Fruit fly (Drosophila melanogaster) Kc167 (cell line): ENCODE results near the gene Keap1.

Experiments used
- Myc ChIP-seq: fragments of >200 bp; optimal IDR thresholded peaks from 2 replicates; lab custom pipeline; 2017; ENCODE audit warnings: missing external identifiers
- Sin3A ChIP-seq: fragments of >200 bp; optimal IDR thresholded peaks from 2 replicates; lab custom pipeline; 2018; ENCODE audit warnings: missing external identifiers
- h ChIP-seq: fragments of >200 bp; optimal IDR thresholded peaks from 3 replicates; lab custom pipeline; 2018; ENCODE audit warnings: missing external identifiers
- insv ChIP-seq: fragments of >200 bp; optimal IDR thresholded peaks from 3 replicates; lab custom pipeline; 2018; ENCODE audit warnings: missing external identifiers
- psq ChIP-seq: fragments of >200 bp; optimal IDR thresholded peaks from 2 replicates; lab custom pipeline; 2017; ENCODE audit warnings: missing external identifiers
- ttk ChIP-seq: sonication (Bioruptor generic); optimal IDR thresholded peaks from 2 replicates; lab custom pipeline; 2017; ENCODE audit warnings: missing external identifiers

Gene Keap1

DNA sequence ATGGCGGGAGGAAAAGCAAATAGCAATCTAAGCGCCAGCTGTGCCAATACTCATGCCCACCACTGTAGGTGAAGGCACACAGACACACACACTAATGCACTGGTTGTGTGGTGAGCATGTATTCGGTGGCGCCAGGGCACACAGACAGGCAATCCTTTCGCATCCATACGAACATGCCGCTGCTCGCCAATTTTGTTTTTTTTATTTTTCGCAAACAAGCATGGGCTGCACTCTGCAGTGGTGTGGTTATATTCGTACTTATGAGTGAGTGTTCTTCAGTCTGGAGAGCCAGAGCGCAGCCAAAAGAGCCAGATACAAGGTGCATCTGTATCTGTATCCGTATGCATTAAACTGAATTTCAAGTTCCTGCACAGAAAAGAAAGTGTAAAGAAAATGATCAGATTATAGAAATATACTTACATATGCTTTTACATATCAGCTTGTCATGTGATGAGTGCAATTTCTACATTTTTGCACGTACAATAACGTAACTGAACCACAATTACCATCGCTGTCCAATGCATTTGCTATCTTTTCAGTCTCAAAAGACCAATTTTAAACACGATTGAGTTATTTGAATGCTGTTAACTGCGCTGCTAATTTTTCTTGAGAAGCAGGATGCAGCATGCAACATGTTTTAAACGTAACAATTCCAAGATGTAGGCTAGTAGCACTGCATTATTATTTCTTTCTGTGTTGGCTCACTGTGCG, 20.5 kb downstream of the Keap1 start:
- TF ChIP-seq ttk (lab: Kevin White, UChicago) (no peak), Sin3A (lab: Kevin White, UChicago) (no peak), h (lab: Kevin White, UChicago) (no peak), psq (lab: Kevin White, UChicago) (no peak), Myc (lab: Kevin White, UChicago) (no peak)

DNA sequence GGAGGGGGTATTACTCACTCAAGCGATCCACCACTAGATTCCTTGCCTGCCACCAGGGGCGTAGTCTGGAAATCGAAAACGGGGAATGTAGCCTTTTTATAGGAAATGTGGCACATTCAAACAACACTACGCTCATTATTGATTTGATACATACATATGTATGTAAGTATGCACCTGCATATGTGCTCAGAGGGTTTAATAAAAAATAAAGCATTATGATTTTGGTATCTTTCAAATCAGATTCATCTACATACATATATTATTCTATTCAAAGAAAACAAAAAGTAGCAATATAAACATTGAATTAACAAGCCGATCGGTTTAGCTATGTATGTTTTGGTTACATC, 22.9 kb downstream of the Keap1 start:
- TF ChIP-seq Sin3A (lab: Kevin White, UChicago) = no peak
- no peak for TF ChIP-seq psq (lab: Kevin White, UChicago)
- TF ChIP-seq ttk (lab: Kevin White, UChicago) = no peak
- TF ChIP-seq h (lab: Kevin White, UChicago) = no peak
- no peak for TF ChIP-seq Myc (lab: Kevin White, UChicago)
- no peak for TF ChIP-seq insv (lab: Kevin White, UChicago)

dm6 chr3R:17056183-17056904, 23.4 kb downstream of the Keap1 start:
- no peak for TF ChIP-seq psq (lab: Kevin White, UChicago)
- TF ChIP-seq Sin3A (lab: Kevin White, UChicago) = no peak
- no peak for TF ChIP-seq ttk (lab: Kevin White, UChicago)
- no peak for TF ChIP-seq Myc (lab: Kevin White, UChicago)
- TF ChIP-seq insv (lab: Kevin White, UChicago) = no peak
- no peak for TF ChIP-seq h (lab: Kevin White, UChicago)

- no peak for TF ChIP-seq psq (lab: Kevin White, UChicago)
- TF ChIP-seq Sin3A (lab: Kevin White, UChicago) = no peak
- TF ChIP-seq h (lab: Kevin White, UChicago) = no peak
- TF ChIP-seq insv (lab: Kevin White, UChicago) = no peak
- no peak for TF ChIP-seq Myc (lab: Kevin White, UChicago)
- no peak for TF ChIP-seq ttk (lab: Kevin White, UChicago)
Measured at dm6 chr3R:17054528-17054927, 25.2 kb downstream of the Keap1 start.

DNA sequence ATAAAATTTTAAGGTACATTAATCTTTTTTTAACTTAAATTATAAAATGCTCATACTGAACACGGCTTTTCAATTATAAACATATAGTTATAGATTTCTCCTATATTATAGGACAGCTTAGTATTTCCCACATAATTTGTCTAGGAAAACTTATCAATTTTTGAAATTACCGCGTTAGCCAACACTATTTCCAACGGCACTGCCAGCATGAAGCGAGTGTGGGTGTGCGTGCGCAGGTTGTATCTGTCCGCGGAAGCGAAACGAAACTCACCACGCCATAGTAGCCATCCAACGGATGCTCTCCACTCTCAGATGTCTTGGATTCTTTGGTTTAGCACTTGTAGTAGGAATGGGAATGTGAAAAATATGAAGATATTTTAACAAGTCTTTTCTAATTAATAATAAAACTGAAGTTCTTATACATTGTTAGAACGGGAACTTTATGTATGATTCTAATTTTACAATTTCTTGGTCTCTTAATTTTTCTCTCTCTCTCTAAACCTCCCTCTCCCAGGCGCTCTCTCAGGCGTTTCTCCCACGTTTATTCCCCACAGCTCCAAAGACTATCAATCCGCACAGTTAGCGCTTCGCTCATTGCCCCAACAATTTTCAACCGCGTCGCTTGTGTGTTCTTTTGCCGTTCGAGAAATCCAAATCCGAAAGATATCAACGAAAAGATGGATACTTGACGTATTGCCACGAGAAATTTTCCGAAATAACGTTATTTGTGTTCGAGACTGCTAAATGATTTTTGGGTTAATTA, 26.1 kb downstream of the Keap1 start, which contains the start of gene Dad:
Gene Dad (plus strand): TSS at position 593 of the 763 bp plus-strand sequence.
- TF ChIP-seq psq (lab: Kevin White, UChicago) (no peak), h (lab: Kevin White, UChicago) (no peak), insv (lab: Kevin White, UChicago) (no peak), ttk (lab: Kevin White, UChicago) (no peak), Myc (lab: Kevin White, UChicago) (no peak), Sin3A (lab: Kevin White, UChicago) (no peak)

dm6 chr3R:17052465-17053149, 27.1 kb downstream of the Keap1 start:
- TF ChIP-seq insv (lab: Kevin White, UChicago) (no peak), Myc (lab: Kevin White, UChicago) (no peak), psq (lab: Kevin White, UChicago) (no peak), Sin3A (lab: Kevin White, UChicago) (no peak), h (lab: Kevin White, UChicago) (no peak), ttk (lab: Kevin White, UChicago) (no peak)

DNA sequence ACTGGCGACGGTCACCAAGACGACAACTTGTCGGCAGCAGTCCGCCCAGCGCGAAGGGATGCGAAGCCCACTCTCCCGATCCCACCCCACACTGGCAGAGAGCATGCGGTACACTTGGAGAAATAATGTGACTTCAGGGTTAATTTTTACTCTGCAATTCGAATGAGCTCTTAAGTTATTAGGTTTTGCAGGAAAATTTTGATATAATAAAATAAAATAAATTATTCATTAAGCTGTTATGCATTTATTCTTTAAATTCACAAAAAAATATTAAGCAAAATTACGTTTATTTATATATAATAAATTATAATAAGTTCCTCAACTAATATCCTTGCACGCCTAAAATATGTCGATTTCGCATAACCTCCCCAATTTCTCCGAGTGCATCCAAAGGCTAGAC, 30.9 kb downstream of the Keap1 start:
- TF ChIP-seq Sin3A (lab: Kevin White, UChicago) (no peak), ttk (lab: Kevin White, UChicago) (no peak), Myc (lab: Kevin White, UChicago) (no peak), psq (lab: Kevin White, UChicago) (no peak), h (lab: Kevin White, UChicago) (no peak), insv (lab: Kevin White, UChicago) (no peak)

DNA sequence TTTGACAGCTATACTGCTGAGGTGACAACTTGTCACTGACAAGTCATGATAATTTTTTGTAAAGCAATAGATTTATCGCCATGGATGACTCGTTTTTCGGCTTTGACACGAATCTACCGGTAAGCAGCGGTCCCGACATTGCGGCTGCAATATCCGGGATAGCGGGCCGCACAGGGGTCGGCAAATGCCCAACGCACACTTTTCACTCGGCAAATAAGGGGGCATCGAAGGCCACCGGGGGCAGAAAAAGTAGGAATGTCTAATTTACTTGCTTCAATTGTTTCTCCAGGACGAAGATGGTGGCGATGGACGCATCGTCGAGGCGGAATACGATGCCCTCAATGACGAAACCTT, 36.2 kb downstream of the Keap1 start:
- TF ChIP-seq Myc (lab: Kevin White, UChicago) (no peak), ttk (lab: Kevin White, UChicago) (no peak), Sin3A (lab: Kevin White, UChicago) (no peak), psq (lab: Kevin White, UChicago) (no peak), insv (lab: Kevin White, UChicago) (no peak), h (lab: Kevin White, UChicago) (no peak)

DNA sequence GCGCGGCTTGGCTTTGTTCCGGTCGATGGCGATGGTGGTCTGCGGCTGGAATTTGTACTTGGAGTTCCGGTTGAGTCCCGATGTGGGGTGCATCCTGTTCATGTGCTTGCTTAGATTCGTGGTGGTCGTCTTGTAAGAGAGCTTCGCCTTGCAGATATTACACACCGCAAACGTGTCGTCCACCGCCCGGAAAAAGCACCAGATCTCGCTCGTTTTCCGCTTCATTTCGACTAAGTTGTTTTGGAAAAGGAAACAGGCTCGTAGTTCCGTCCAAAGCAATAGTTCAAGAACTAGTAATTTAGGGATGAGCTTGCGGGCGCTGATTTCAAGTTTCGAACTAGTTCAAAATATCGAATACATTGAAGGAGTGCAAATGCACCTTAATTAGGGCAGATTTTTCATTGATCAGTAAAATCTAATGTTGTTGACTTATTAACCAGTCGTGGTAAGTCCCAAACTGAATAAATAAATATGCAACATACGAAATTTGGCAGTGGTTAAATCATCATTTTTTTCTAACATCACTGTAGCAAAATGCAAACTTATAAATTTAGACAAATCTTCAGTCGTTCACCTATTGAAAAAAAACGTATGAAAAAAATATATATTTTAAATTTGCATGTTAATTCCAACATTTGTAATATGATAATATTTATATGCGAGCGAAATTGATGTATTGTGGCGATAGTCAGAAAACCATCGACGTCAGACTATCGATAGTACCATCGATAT, 36.7 kb downstream of the Keap1 start, which contains the start of the genes bdwf and Patr-1:
Gene bdwf (minus strand): TSS at position 299 of the 732 bp plus-strand sequence.
Gene Patr-1 (plus strand): TSS at position 727 of the 732 bp plus-strand sequence.
- TF ChIP-seq h (lab: Kevin White, UChicago) (no peak), insv (lab: Kevin White, UChicago) (no peak), psq (lab: Kevin White, UChicago) (no peak), Sin3A (lab: Kevin White, UChicago) (no peak), ttk (lab: Kevin White, UChicago) (no peak), Myc (lab: Kevin White, UChicago) (no peak)
